Worm (Caenorhabditis elegans): Measurements from ENCODE around the gene R05F9.11.
A peak's percentile ranks its signal among the peaks of the same experiment; 100 is the strongest.
"Not testable (repeated sequence)": the region's sequence is repeated elsewhere in the genome, so short reads cannot be mapped to it uniquely, and the experiment has no call there.

Gene R05F9.11

ce11 chrII:4924729-4925128, 10.7 kb upstream of the R05F9.11 start:
- TF ChIP-seq ceh-83 (GFP tag; optimal IDR thresholded peaks at IDR 0.05), result no peak
- no peak for TF ChIP-seq nhr-76 (tag; optimal IDR thresholded peaks at IDR 0.05)
- TF ChIP-seq lsy-2 (tag; optimal IDR thresholded peaks at IDR 0.05), result no peak
- no peak for TF ChIP-seq zip-8 (tag; optimal IDR thresholded peaks at IDR 0.05)
- no peak for TF ChIP-seq ham-2 (GFP tag; optimal IDR thresholded peaks at IDR 0.05)
- no peak for TF ChIP-seq sem-2 (GFP tag; optimal IDR thresholded peaks at IDR 0.05)
- TF ChIP-seq mls-2 (tag; optimal IDR thresholded peaks at IDR 0.05), result no peak
- no peak for TF ChIP-seq unc-39 (tag; optimal IDR thresholded peaks at IDR 0.05)
- no peak for TF ChIP-seq mep-1 (tag; optimal IDR thresholded peaks at IDR 0.05)
- no peak for TF ChIP-seq snpc-4 (tag; optimal IDR thresholded peaks at IDR 0.05)

- TF ChIP-seq ceh-43 (GFP tag; optimal IDR thresholded peaks at IDR 0.05) (no peak), elt-3 (tag; optimal IDR thresholded peaks at IDR 0.05) (no peak), hlh-1 (tag; optimal IDR thresholded peaks at IDR 0.05) (no peak), blmp-1 (tag; optimal IDR thresholded peaks at IDR 0.05) (no peak), ham-2 (GFP tag; optimal IDR thresholded peaks at IDR 0.05) (no peak), sem-2 (GFP tag; optimal IDR thresholded peaks at IDR 0.05) (no peak), cnd-1 (tag; optimal IDR thresholded peaks at IDR 0.05) (no peak), ces-1 (GFP tag; optimal IDR thresholded peaks at IDR 0.05) (no peak), M03D4.4 (tag; optimal IDR thresholded peaks at IDR 0.05) (no peak), nhr-237 (tag; optimal IDR thresholded peaks at IDR 0.05) (no peak), ceh-83 (GFP tag; optimal IDR thresholded peaks at IDR 0.05) (no peak), tbx-8 (GFP tag; optimal IDR thresholded peaks at IDR 0.05) (no peak), ceh-39 (tag; optimal IDR thresholded peaks at IDR 0.05) (no peak), unc-120 (tag; optimal IDR thresholded peaks at IDR 0.05; ENCODE audit: poor library complexity, severe bottlenecking) (no peak), flh-1 (GFP tag; optimal IDR thresholded peaks at IDR 0.05) (no peak), nhr-2 (tag; optimal IDR thresholded peaks at IDR 0.05) (no peak), unc-62 (GFP tag; optimal IDR thresholded peaks at IDR 0.05) (no peak), mls-2 (tag; optimal IDR thresholded peaks at IDR 0.05) (no peak), bed-3 (GFP tag; optimal IDR thresholded peaks at IDR 0.05) (no peak), unc-39 (tag; optimal IDR thresholded peaks at IDR 0.05) (no peak)
These were observed 6.6 kb upstream of the R05F9.11 start for ce11 chrII:4920608-4921007.

- TF ChIP-seq sptf-1 (tag; optimal IDR thresholded peaks at IDR 0.05), result no peak
- no peak for TF ChIP-seq lin-32 (GFP tag; optimal IDR thresholded peaks at IDR 0.05)
- TF ChIP-seq hlh-1 (tag; optimal IDR thresholded peaks at IDR 0.05), result no peak
- TF ChIP-seq elt-3 (tag; optimal IDR thresholded peaks at IDR 0.05), result no peak
- TF ChIP-seq nhr-2 (tag; optimal IDR thresholded peaks at IDR 0.05), result peak; percentile 64
- no peak for TF ChIP-seq flh-1 (GFP tag; optimal IDR thresholded peaks at IDR 0.05)
- no peak for TF ChIP-seq nhr-76 (tag; optimal IDR thresholded peaks at IDR 0.05)
These were observed 4.5 kb upstream of the R05F9.11 start for ce11 chrII:4918501-4919021.

ce11 chrII:4916462-4916861, 2.4 kb upstream of the R05F9.11 start, which contains the start of gene msp-31:
TSS of gene msp-31 (minus strand) at chrII:4916562.
- TF ChIP-seq zip-8 (tag; optimal IDR thresholded peaks at IDR 0.05); lin-32 (GFP tag; optimal IDR thresholded peaks at IDR 0.05); bed-3 (GFP tag; optimal IDR thresholded peaks at IDR 0.05): not testable (repeated sequence)

ce11 chrII:4915572-4915971, 1.6 kb upstream of the R05F9.11 start:
- TF ChIP-seq hlh-1 (tag; optimal IDR thresholded peaks at IDR 0.05) (no peak), nhr-76 (tag; optimal IDR thresholded peaks at IDR 0.05) (no peak), mls-2 (tag; optimal IDR thresholded peaks at IDR 0.05) (no peak), ceh-39 (tag; optimal IDR thresholded peaks at IDR 0.05) (no peak), unc-120 (tag; optimal IDR thresholded peaks at IDR 0.05; ENCODE audit: poor library complexity, severe bottlenecking) (no peak), lin-13 (tag; optimal IDR thresholded peaks at IDR 0.05) (no peak), M03D4.4 (tag; optimal IDR thresholded peaks at IDR 0.05) (no peak), drap-1 (GFP tag; optimal IDR thresholded peaks at IDR 0.05) (no peak), nhr-28 (tag; optimal IDR thresholded peaks at IDR 0.05) (no peak), lin-32 (GFP tag; optimal IDR thresholded peaks at IDR 0.05) (no peak), snpc-4 (tag; optimal IDR thresholded peaks at IDR 0.05) (no peak), elt-1 (tag; optimal IDR thresholded peaks at IDR 0.05; ENCODE audit: borderline replicate concordance, insufficient read depth) (no peak), ceh-83 (GFP tag; optimal IDR thresholded peaks at IDR 0.05) (no peak)
